1 fruit fly cellular context compared by ENCODE assay signal in the genomic region with DNA sequence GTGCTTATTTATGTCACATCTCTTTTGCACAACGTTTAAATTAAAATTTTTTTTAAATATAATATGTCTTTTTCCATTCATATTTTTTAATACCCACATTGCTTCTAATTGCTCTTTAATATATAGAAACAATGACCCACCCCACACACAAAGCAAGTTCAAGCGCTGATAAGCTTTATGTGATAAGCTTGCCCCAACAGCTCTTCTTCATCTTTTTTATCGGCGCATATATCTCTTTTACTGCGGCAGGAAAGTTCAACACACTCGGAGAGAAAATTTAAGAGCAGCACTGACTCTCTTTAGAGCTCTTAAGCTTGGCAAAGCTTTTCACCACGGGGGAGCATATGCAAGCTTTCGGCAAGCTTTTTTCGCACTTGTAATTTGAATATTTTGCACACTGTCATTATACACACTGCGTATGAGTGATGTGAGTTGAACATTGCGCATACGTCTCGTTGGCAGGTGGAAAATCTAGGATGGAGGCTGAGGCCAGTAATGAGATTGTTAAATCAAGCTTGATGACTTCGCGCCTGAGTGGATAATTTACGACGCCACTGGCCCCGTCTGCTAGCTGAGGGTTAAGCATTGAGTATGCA.
TF ChIP-seq lines count a peak whose summit lies in the region.

No protein-coding gene starts in this region.

TF ChIP-seq in whole organism, embryonic, 481 proteins besides CTCF, POLR2A, EP300 and RAD21 (continued from another document):
- TF ChIP-seq CG32532 (GFP tag; IDR thresholded peaks at IDR 0.05; lab: Robert Waterston, UW): peak; percentile 35; the same call in 1 of the 2 replicates
- peak; percentile 57 for TF ChIP-seq corto (GFP tag; optimal IDR thresholded peaks at IDR 0.05; lab: Kevin White, UChicago)
- TF ChIP-seq lab (GFP tag; optimal IDR thresholded peaks at IDR 0.05; lab: Kevin White, UChicago): peak; percentile 42
- peak; percentile 42 for TF ChIP-seq CG13287 (GFP tag; IDR thresholded peaks at IDR 0.05; lab: Robert Waterston, UW; ENCODE audit: partially characterized antibody)
- peak; percentile 81 to 94 for TF ChIP-seq Trl (optimal IDR thresholded peaks at IDR 0.05; lab: Kevin White, UChicago)
- TF ChIP-seq Trl (GFP tag; optimal IDR thresholded peaks at IDR 0.05; lab: Kevin White, UChicago): no peak
- TF ChIP-seq CG10979 (tag; optimal IDR thresholded peaks at IDR 0.05; lab: Kevin White, UChicago): peak; percentile 14
- no peak for TF ChIP-seq Deaf1 (tag; optimal IDR thresholded peaks at IDR 0.05; lab: Kevin White, UChicago)
- TF ChIP-seq CG17385 (GFP tag; optimal IDR thresholded peaks at IDR 0.05; lab: Kevin White, UChicago): peak; percentile 59
- TF ChIP-seq CG2712 (tag; optimal IDR thresholded peaks at IDR 0.05; lab: Kevin White, UChicago): peak; percentile 11
- peak; percentile 8 for TF ChIP-seq CG7987 (GFP tag; optimal IDR thresholded peaks at IDR 0.05; lab: Kevin White, UChicago)
- no peak for TF ChIP-seq CG17912 (GFP tag; optimal IDR thresholded peaks at IDR 0.05; lab: Kevin White, UChicago)
- peak; percentile 12 for TF ChIP-seq gro (GFP tag; optimal IDR thresholded peaks at IDR 0.05; lab: Kevin White, UChicago)
- no peak for TF ChIP-seq zf30C (GFP tag; optimal IDR thresholded peaks at IDR 0.05; lab: Kevin White, UChicago)
- TF ChIP-seq CG3163 (GFP tag; optimal IDR thresholded peaks at IDR 0.05; lab: Kevin White, UChicago): peak; percentile 92
- peak; percentile 48; the same call in 1 of the 2 replicates for TF ChIP-seq chm (GFP tag; IDR thresholded peaks at IDR 0.05; lab: Robert Waterston, UW)
- TF ChIP-seq Nf-YC (tag; optimal IDR thresholded peaks at IDR 0.05; lab: Kevin White, UChicago): peak; percentile 26
- peak; percentile 37 for TF ChIP-seq CG7556 (GFP tag; optimal IDR thresholded peaks at IDR 0.05; lab: Kevin White, UChicago)
- TF ChIP-seq Hr51 (GFP tag; optimal IDR thresholded peaks at IDR 0.05; lab: Kevin White, UChicago): peak in 1 of 2 experiments; percentile 18
- peak; percentile 38 for TF ChIP-seq abd-A (tag; optimal IDR thresholded peaks at IDR 0.05; lab: Kevin White, UChicago)
- TF ChIP-seq nom (GFP tag; optimal IDR thresholded peaks at IDR 0.05; lab: Kevin White, UChicago): peak; percentile 39
TF ChIP-seq in whole organism, embryonic: peak in this region for 30.
